Fruit fly (Drosophila melanogaster): Measurements from ENCODE around the gene Obp22a.

The Obp22a gene

dm6 chr2L:1986343-1987280 is 5.3 kb downstream of the Obp22a start (continued):
- TF ChIP-seq CG12071 (GFP tag; optimal IDR thresholded peaks at IDR 0.05) (peak; percentile 27), h (optimal IDR thresholded peaks at IDR 0.05) (no peak), stc (GFP tag; IDR thresholded peaks at IDR 0.05) (no peak), Six4 (GFP tag; optimal IDR thresholded peaks at IDR 0.05) (no peak), D (optimal IDR thresholded peaks at IDR 0.05) (no peak), D (GFP tag; optimal IDR thresholded peaks at IDR 0.05) (no peak), CG11723 (GFP tag; optimal IDR thresholded peaks at IDR 0.05) (no peak), CG7987 (GFP tag; optimal IDR thresholded peaks at IDR 0.05) (peak; percentile 98), CG7745 (tag; optimal IDR thresholded peaks at IDR 0.05) (no peak), Bdp1 (GFP tag; optimal IDR thresholded peaks at IDR 0.05) (peak; percentile 4), tgo (GFP tag; IDR thresholded peaks at IDR 0.05) (peak; percentile 41; the same call in 1 of the 3 replicates), lbe (GFP tag; optimal IDR thresholded peaks at IDR 0.05) (peak; percentile 62), CG42726 (GFP tag; IDR thresholded peaks at IDR 0.05; ENCODE audit: partially characterized antibody) (no peak), CG15479 (GFP tag; optimal IDR thresholded peaks at IDR 0.05) (no peak), inv (GFP tag; IDR thresholded peaks at IDR 0.05; ENCODE audit: partially characterized antibody) (no peak), CG17568 (GFP tag; optimal IDR thresholded peaks at IDR 0.05) (no peak), CG18011 (GFP tag; optimal IDR thresholded peaks at IDR 0.05) (peak; percentile 7), Pdp1 (GFP tag; optimal IDR thresholded peaks at IDR 0.05) (peak; percentile 25 to 58), unc-4 (GFP tag; IDR thresholded peaks at IDR 0.05; ENCODE audit: partially characterized antibody) (no peak), Sin3A (optimal IDR thresholded peaks at IDR 0.05) (no peak), rib (GFP tag; IDR thresholded peaks at IDR 0.05) (no peak; the same call in 1 of the 2 replicates), CG6791 (GFP tag; IDR thresholded peaks at IDR 0.05; ENCODE audit: partially characterized antibody) (no peak), CG16779 (GFP tag; IDR thresholded peaks at IDR 0.05) (no peak), grau (tag; optimal IDR thresholded peaks at IDR 0.05) (peak; percentile 62), CG18262 (tag; optimal IDR thresholded peaks at IDR 0.05) (peak; percentile 15), bab2 (GFP tag; optimal IDR thresholded peaks at IDR 0.05) (peak; percentile 48), dimm (GFP tag; IDR thresholded peaks at IDR 0.05) (no peak), cato (GFP tag; optimal IDR thresholded peaks at IDR 0.05; ENCODE audit: borderline replicate concordance) (no peak), CG12299 (tag; optimal IDR thresholded peaks at IDR 0.05) (no peak), cad (GFP tag; optimal IDR thresholded peaks at IDR 0.05) (no peak), CG14860 (GFP tag; IDR thresholded peaks at IDR 0.05; ENCODE audit: partially characterized antibody) (no peak), NFAT (GFP tag; IDR thresholded peaks at IDR 0.05) (peak; percentile 55; the same call in 1 of the 2 replicates), PHDP (tag; optimal IDR thresholded peaks at IDR 0.05) (peak; percentile 36), gsb-n (tag; optimal IDR thresholded peaks at IDR 0.05) (no peak), HLHmδ (GFP tag; optimal IDR thresholded peaks at IDR 0.05) (no peak), chn (GFP tag; optimal IDR thresholded peaks at IDR 0.05) (no peak), cg (GFP tag; optimal IDR thresholded peaks at IDR 0.05) (no peak), CG7556 (GFP tag; optimal IDR thresholded peaks at IDR 0.05) (peak; percentile 68), org-1 (GFP tag; optimal IDR thresholded peaks at IDR 0.05) (no peak), CG10654 (GFP tag; optimal IDR thresholded peaks at IDR 0.05) (peak; percentile 12), Hmx (GFP tag; optimal IDR thresholded peaks at IDR 0.05) (peak; percentile 47), pnt (GFP tag; optimal IDR thresholded peaks at IDR 0.05) (no peak), jumu (GFP tag; optimal IDR thresholded peaks at IDR 0.05) (peak; percentile 25), Jarid2 (GFP tag; optimal IDR thresholded peaks at IDR 0.05) (no peak), CG4282 (GFP tag; optimal IDR thresholded peaks at IDR 0.05) (no peak), CG12744 (GFP tag; optimal IDR thresholded peaks at IDR 0.05) (no peak), eyg (GFP tag; optimal IDR thresholded peaks at IDR 0.05) (no peak), CG4854 (GFP tag; optimal IDR thresholded peaks at IDR 0.05) (no peak), CG16863 (GFP tag; optimal IDR thresholded peaks at IDR 0.05) (peak; percentile 16)

All from whole organism, embryonic.